Worm (Caenorhabditis elegans) whole organism, midembryonic: ENCODE data around the gene hda-5.

Experiments
- T22C8.4 ChIP-seq: fragments of 200-800 bp; sonication (Bioruptor generic); IDR thresholded peaks from 2 replicates; pipeline ENCODE4 v1.3.6; 2022; ENCODE audit warnings: missing genetic modification characterization, missing compliant biosample characterization
- cog-1 ChIP-seq: sonication (generic microtip); optimal IDR thresholded peaks from 2 replicates; lab custom pipeline; 2016; ENCODE audit warnings: missing genetic modification characterization, missing compliant biosample characterization
- flt-1 ChIP-seq: fragments of 200-800 bp; sonication (Bioruptor generic); IDR thresholded peaks from 2 replicates; pipeline ENCODE4 v1.3.6; 2022; ENCODE audit warnings: missing genetic modification characterization, missing compliant biosample characterization
- klf-2 ChIP-seq: fragments of 200-800 bp; sonication (Bioruptor generic); conservative IDR thresholded peaks from 2 replicates; pipeline ENCODE4 v1.3.6; 2022; ENCODE audit warnings: missing genetic modification reagents, missing genetic modification characterization, missing compliant biosample characterization
- med-1 ChIP-seq: sonication (generic microtip); optimal IDR thresholded peaks from 2 replicates; lab custom pipeline; 2017; ENCODE audit warnings: missing genetic modification characterization, mild to moderate bottlenecking, missing compliant biosample characterization, antibody characterized with exemption, missing genetic modification reagents; ENCODE audit not compliant: insufficient read depth
- ref-1 ChIP-seq: fragments of 200-800 bp; sonication (Bioruptor generic); conservative IDR thresholded peaks from 2 replicates; pipeline ENCODE4 v1.3.6; 2022; ENCODE audit warnings: missing genetic modification reagents, missing genetic modification characterization, missing compliant biosample characterization
- tab-1 ChIP-seq: fragments of 200-800 bp; sonication (Bioruptor generic); IDR thresholded peaks from 2 replicates; pipeline ENCODE4 v1.3.6; 2022; ENCODE audit warnings: missing genetic modification characterization, missing compliant biosample characterization
- ztf-23 ChIP-seq: fragments of 200-800 bp; sonication (Bioruptor generic); IDR thresholded peaks from 2 replicates; pipeline ENCODE4 v1.3.6; 2022; ENCODE audit warnings: missing genetic modification reagents, missing genetic modification characterization, missing compliant biosample characterization
- ztf-29 ChIP-seq: fragments of 200-800 bp; sonication (Bioruptor generic); IDR thresholded peaks from 2 replicates; pipeline ENCODE4 v1.3.6; 2022; ENCODE audit warnings: missing genetic modification reagents, missing genetic modification characterization, missing compliant biosample characterization

The hda-5 gene

DNA sequence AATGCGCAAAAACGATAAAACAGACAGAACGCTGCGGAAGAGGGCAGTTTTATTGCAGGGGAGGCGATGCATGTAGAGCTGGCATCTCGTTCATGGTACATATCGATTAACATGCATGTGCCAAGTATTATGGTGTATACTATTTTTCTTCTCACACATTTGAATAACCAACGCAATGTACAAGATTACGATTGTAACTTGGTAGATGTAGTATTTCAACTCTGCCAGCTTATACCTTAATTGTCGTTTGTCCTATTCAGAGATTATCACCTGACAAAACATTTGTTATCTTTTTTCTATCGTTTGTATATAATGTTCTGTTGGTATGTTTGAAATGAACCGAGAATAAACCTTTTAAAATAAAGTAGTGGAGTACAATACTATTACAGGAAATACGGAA is 31.1 kb downstream of the hda-5 start, which contains the start of gene pes-5:
TSS of gene pes-5 (minus strand) at position 101 of the 400 bp plus-strand sequence.
- TF ChIP-seq med-1 = no peak
- TF ChIP-seq cog-1 = no peak
- no peak for TF ChIP-seq ztf-23 (GFP tag; lab: Robert Waterston, UW)
- TF ChIP-seq tab-1 (GFP tag; lab: Robert Waterston, UW) = no peak
- TF ChIP-seq flt-1 (GFP tag; lab: Robert Waterston, UW) = no peak
- no peak for TF ChIP-seq ztf-29
- no peak for TF ChIP-seq T22C8.4
- TF ChIP-seq klf-2 = no peak
- no peak for TF ChIP-seq ref-1 (GFP tag; lab: Robert Waterston, UW)

DNA sequence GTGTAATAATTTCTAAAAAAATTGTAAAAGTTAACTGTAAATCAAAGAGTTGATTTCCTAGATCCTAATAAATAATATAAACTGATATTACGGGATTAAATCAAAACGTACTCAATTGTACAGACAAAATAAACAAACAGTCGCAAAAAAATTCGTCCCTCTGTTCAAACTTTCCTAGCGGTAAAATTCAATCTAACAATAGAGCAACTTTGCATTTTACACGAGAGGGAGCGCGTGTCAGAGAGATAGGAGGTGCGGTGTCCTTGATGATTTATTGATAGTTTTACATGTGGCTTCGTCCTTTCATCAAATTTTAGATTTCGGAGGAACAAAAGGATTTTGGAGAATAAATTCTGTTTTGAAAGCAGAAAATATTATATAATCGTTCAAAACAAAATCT is 31.8 kb downstream of the hda-5 start:
- no peak for TF ChIP-seq ztf-23 (GFP tag; lab: Robert Waterston, UW)
- no peak for TF ChIP-seq flt-1 (GFP tag; lab: Robert Waterston, UW)
- no peak for TF ChIP-seq med-1
- no peak for TF ChIP-seq ztf-29
- TF ChIP-seq T22C8.4 = no peak
- TF ChIP-seq ref-1 (GFP tag; lab: Robert Waterston, UW) = no peak

DNA sequence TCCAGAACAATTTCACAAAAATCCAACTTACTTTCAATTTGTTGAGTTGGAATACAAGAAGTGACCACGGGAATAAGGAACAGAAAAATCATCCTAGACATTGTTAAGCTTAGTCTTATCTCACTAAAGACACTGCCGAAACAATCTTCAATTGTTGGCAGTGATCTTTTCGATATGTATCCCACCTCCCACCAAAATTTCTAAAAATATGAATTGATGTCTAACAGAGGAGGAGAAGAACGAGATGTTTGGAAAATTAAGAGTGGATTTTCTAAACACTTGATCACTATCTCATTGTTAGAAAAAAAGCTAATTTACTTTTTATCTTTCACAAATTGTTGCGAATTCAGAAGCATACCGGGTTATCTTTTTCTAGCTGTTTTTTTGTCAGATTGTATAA is 33.6 kb downstream of the hda-5 start, which contains the start of gene clec-144:
TSS of gene clec-144 (minus strand) at position 101 of the 400 bp plus-strand sequence.
- TF ChIP-seq ztf-29 (no peak), ref-1 (GFP tag; lab: Robert Waterston, UW) (no peak), med-1 (no peak)

DNA sequence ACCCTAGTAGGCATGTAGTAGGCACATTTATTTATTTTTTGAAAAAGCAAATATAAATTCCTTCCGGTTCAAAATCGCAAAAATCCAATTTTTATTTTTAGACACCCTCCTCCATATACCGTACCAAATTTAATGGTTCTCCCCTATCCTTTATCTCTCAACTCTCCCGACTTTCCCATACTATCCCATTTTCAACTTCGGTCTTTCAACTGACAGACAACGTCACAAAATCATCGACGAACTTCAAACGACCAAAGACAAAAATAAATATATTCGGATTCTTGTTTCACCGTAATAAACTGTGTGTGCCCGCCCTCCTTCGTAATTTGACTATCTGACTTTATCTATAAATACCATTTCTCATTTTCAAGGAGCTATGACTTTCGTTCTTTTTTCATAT is 36.4 kb downstream of the hda-5 start, which contains the start of gene T27D12.6:
TSS of gene T27D12.6 (plus strand) at position 301 of the 400 bp plus-strand sequence.
- TF ChIP-seq ztf-23 (GFP tag; lab: Robert Waterston, UW) (no peak), cog-1 (no peak), tab-1 (GFP tag; lab: Robert Waterston, UW) (no peak), med-1 (no peak), ref-1 (GFP tag; lab: Robert Waterston, UW) (no peak), ztf-29 (no peak), T22C8.4 (no peak), flt-1 (GFP tag; lab: Robert Waterston, UW) (no peak)

DNA sequence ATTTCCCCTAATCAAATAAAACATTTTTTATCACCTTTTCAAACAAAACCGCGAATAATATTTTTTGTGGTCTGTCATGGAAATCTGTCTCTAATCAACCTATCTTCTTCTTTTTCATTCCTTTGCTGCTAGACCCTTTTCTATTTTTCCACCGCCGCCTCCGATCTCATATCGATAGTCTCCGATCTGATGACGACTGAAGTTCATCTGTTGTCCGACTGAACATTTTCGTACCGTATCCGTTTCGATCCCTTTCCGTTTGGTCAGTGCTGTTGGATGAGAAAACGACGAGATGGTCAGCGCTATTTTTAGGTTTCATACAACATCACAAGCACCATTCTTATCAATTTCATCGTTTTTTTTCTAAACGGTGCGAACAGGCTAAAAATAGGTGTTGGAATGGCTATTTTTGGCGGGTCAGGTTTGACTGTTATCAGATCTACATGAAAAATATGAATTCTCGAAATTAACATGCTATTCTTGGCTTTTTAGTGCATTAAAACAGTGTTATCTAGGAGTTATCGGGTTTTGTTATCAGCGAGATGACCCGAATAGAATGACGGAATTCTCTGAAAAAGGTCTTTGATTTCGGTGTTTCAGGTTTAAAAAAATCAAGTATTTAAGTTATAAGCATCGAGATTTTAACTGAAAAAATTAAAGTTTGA is 37.8 kb downstream of the hda-5 start:
- TF ChIP-seq klf-2 (no peak), flt-1 (GFP tag; lab: Robert Waterston, UW) (no peak), tab-1 (GFP tag; lab: Robert Waterston, UW) (no peak), ztf-29 (no peak), T22C8.4 (no peak), ref-1 (GFP tag; lab: Robert Waterston, UW) (no peak), ztf-23 (GFP tag; lab: Robert Waterston, UW) (no peak), cog-1 (no peak), med-1 (no peak)

DNA sequence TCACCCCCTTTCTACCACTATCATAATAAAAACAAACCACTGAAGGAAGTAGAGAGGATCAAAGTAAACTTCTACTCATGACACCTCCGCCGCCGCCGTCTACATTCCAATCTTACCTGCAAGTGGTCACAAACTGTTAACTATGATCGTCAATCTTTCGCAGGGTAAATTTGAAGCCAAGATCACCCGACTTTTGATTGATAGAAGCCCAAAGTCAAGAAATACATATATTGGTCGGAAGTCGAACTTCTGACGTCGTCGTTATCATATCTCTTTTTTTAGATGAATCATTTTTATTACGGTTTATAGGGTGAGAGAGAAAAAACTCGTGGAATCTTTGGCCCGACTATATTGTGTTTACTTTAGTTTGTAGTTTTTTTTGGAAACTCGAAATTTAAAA is 39.5 kb downstream of the hda-5 start:
- TF ChIP-seq flt-1 (GFP tag; lab: Robert Waterston, UW) = no peak
- no peak for TF ChIP-seq ztf-29
- no peak for TF ChIP-seq ztf-23 (GFP tag; lab: Robert Waterston, UW)
- TF ChIP-seq tab-1 (GFP tag; lab: Robert Waterston, UW) = no peak
- TF ChIP-seq ref-1 (GFP tag; lab: Robert Waterston, UW) = no peak
- TF ChIP-seq T22C8.4 = no peak
- no peak for TF ChIP-seq cog-1
- no peak for TF ChIP-seq klf-2
- TF ChIP-seq med-1 = no peak

DNA sequence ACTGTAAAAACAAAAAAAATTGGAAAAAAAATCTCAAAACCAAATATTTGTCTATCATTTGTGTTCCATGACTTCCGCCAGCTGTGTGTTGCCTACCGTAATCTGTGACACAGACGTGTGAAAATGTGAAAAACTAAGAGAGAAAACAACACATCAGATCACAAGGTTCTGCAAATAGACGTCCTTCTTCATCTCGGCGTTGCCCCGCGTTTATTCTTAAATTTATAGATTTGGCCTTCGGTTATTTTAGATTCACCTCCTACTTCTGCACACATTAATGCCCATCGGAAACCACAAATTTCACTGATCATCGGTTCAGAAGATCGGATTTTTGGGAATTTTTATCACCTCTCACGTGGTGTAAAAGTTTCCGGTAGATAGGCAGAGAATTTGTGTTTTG is 40.3 kb downstream of the hda-5 start:
- TF ChIP-seq tab-1 (GFP tag; lab: Robert Waterston, UW) = no peak
- no peak for TF ChIP-seq T22C8.4

DNA sequence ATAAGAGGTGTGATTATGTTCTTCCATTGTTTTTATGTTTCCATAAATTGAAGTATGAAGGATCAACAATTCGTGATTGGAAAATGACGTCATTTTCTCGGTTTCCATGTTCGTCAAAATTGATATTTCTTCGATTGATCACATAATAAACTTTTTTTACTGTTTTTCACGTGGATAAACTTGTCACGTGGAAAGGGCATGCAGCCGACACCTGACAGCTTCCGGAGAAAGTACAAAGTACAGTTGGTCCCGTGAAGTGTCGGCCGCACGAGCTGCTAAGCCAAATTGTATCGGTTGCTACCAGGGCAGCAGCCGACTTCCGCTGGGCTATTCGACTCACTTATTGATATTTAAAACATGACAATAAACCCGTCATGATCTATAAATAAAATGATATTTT is 42.8 kb downstream of the hda-5 start:
- TF ChIP-seq med-1 (no peak), flt-1 (GFP tag; lab: Robert Waterston, UW) (no peak), cog-1 (no peak), klf-2 (no peak), ztf-23 (GFP tag; lab: Robert Waterston, UW) (no peak), T22C8.4 (no peak), ref-1 (GFP tag; lab: Robert Waterston, UW) (no peak), ztf-29 (no peak), tab-1 (GFP tag; lab: Robert Waterston, UW) (no peak)

DNA sequence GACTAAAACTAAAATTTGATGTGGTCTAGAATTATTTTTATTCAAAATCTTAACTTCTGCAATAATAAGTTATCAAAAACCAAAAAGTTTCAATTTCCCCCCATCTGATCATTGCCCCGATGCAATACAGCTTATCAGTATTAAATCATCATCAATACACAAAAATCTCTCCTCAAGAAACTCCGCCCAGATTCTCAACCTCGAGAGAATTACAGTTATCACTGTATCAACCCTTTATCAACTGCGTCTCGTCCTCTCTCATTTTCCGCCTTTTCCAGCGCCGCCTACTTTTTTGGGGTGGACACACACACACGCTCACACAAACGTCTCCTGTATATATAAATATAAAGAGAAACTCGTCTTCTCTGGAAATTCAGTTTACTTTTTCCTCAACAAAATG is 43.5 kb downstream of the hda-5 start, which contains the start of gene T27D12.1:
TSS of gene T27D12.1 (plus strand) at position 301 of the 400 bp plus-strand sequence.
- TF ChIP-seq cog-1 = no peak
- no peak for TF ChIP-seq T22C8.4
- TF ChIP-seq klf-2 = no peak
- TF ChIP-seq ref-1 (GFP tag; lab: Robert Waterston, UW) = no peak
- no peak for TF ChIP-seq ztf-23 (GFP tag; lab: Robert Waterston, UW)

DNA sequence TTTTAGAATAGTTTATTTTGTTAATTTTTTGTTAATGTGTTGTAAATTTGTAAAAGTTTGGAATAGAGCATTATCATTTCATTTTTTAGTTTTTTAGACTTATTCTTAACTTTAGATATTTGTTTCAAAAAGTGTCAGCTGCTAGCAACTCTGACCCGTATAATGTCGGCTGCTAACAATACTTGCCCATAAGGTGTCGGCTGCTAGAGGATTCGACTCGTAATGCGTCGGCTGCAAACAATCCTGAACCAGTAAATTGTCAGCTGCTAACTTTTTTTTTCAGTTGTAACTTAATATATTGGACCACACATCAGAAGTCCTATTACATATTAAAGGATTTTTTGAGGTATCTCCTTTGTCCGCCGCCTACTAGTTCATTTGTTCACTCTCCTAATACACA is 43.9 kb downstream of the hda-5 start:
- TF ChIP-seq cog-1 (no peak), ztf-23 (GFP tag; lab: Robert Waterston, UW) (no peak), med-1 (no peak), T22C8.4 (no peak), flt-1 (GFP tag; lab: Robert Waterston, UW) (no peak), ztf-29 (no peak), klf-2 (no peak), tab-1 (GFP tag; lab: Robert Waterston, UW) (no peak), ref-1 (GFP tag; lab: Robert Waterston, UW) (no peak)

DNA sequence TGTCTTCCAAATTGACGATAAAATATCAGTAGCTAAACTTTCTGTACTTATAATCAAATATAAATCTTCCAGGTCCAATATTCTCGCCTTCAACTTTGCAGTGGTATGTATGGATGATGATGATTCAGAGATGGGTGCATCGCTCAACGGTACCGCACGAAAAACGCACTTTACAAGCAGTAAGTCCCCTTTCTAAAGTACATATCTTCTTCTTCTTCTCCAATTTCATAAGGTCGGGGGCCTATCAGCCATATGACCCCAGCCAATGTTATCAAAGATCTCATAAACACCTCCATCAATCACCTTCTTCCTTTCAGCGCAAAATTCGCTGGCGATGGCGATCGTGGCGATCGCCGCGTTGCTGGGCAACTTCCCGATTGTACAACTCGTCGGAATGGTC is 44.6 kb downstream of the hda-5 start:
- no peak for TF ChIP-seq tab-1 (GFP tag; lab: Robert Waterston, UW)
- no peak for TF ChIP-seq T22C8.4
- TF ChIP-seq klf-2 = no peak
- TF ChIP-seq ztf-29 = no peak
- TF ChIP-seq med-1 = no peak
- TF ChIP-seq cog-1 = no peak
- TF ChIP-seq ztf-23 (GFP tag; lab: Robert Waterston, UW) = no peak
- TF ChIP-seq ref-1 (GFP tag; lab: Robert Waterston, UW) = no peak
- no peak for TF ChIP-seq flt-1 (GFP tag; lab: Robert Waterston, UW)
